Fruit fly (Drosophila melanogaster) whole organism, embryonic: Measurements from ENCODE around the gene CG15517.

Experiments
- Adf1 ChIP-seq: fragments of 200-800 bp; sonication (Bioruptor generic); IDR thresholded peaks from 2 replicates; pipeline ENCODE4 v1.3.6; 2022; ENCODE audit warnings: missing biosample characterization, missing genetic modification characterization
- Atf3 ChIP-seq: fragments of 200-800 bp; sonication (Bioruptor generic); optimal IDR thresholded peaks from 3 replicates; lab custom pipeline; 2016; ENCODE audit warnings: missing biosample characterization, missing genetic modification characterization
- Blimp-1 ChIP-seq: fragments of 200-800 bp; sonication (Bioruptor generic); optimal IDR thresholded peaks from 3 replicates; lab custom pipeline; 2018; ENCODE audit warnings: missing biosample characterization, missing genetic modification characterization, mild to moderate bottlenecking, moderate library complexity, missing genetic modification reagents
- C15 ChIP-seq: fragments of 200-800 bp; sonication (Bioruptor generic); IDR thresholded peaks from 3 replicates; pipeline ENCODE4 v1.3.6; 2022; ENCODE audit warnings: missing biosample characterization, missing genetic modification characterization
- CG11398 ChIP-seq: fragments of 200-800 bp; sonication (Bioruptor generic); optimal IDR thresholded peaks from 2 replicates; lab custom pipeline; 2016; ENCODE audit warnings: missing biosample characterization, missing genetic modification characterization
- CG14050 ChIP-seq: fragments of 200-800 bp; sonication (Bioruptor generic); IDR thresholded peaks from 3 replicates; pipeline ENCODE4 v1.3.6; 2022; ENCODE audit warnings: missing biosample characterization, missing genetic modification characterization
- CG14965 ChIP-seq: fragments of 200-800 bp; sonication (Bioruptor generic); optimal IDR thresholded peaks from 2 replicates; lab custom pipeline; 2016; ENCODE audit warnings: missing biosample characterization, missing genetic modification characterization, borderline replicate concordance
- CG16863 ChIP-seq: fragments of 200-800 bp; sonication (Bioruptor generic); optimal IDR thresholded peaks from 3 replicates; lab custom pipeline; 2016; ENCODE audit warnings: missing biosample characterization, missing genetic modification characterization
- CG17328 ChIP-seq: fragments of 200-800 bp; sonication (Bioruptor generic); IDR thresholded peaks from 2 replicates; pipeline ENCODE4 v1.3.6; 2022; ENCODE audit warnings: missing biosample characterization, missing genetic modification characterization
- CG18619 ChIP-seq: fragments of 200-800 bp; sonication (Bioruptor generic); optimal IDR thresholded peaks from 3 replicates; lab custom pipeline; 2017; ENCODE audit warnings: missing biosample characterization, mild to moderate bottlenecking, missing genetic modification characterization
- CG2712 ChIP-seq: fragments of 200-800 bp; optimal IDR thresholded peaks from 3 replicates; lab custom pipeline; 2019; ENCODE audit warnings: missing biosample characterization, mild to moderate bottlenecking, missing genetic modification characterization, moderate library complexity
- CG2889 ChIP-seq: fragments of 200-800 bp; sonication (Bioruptor generic); IDR thresholded peaks from 3 replicates; pipeline ENCODE4 v1.3.6; 2022; ENCODE audit warnings: missing biosample characterization, missing genetic modification characterization
- CG31388 ChIP-seq: fragments of 200-800 bp; sonication (Bioruptor generic); optimal IDR thresholded peaks from 2 replicates; lab custom pipeline; 2016; ENCODE audit warnings: missing biosample characterization, missing genetic modification characterization
- CG3726 ChIP-seq: fragments of 200-800 bp; sonication (Bioruptor generic); IDR thresholded peaks from 3 replicates; pipeline ENCODE4, ENCODE4 v1.3.6; 2022; ENCODE audit warnings: missing biosample characterization, missing genetic modification characterization
- CG4360 ChIP-seq: fragments of 200-800 bp; sonication (Bioruptor generic); IDR thresholded peaks from 2 replicates; pipeline ENCODE4 v1.3.6; 2022; ENCODE audit warnings: missing biosample characterization, missing genetic modification characterization
- CG6254 ChIP-seq: fragments of 200-800 bp; sonication (Bioruptor generic); optimal IDR thresholded peaks from 3 replicates; lab custom pipeline; 2017; ENCODE audit warnings: mild to moderate bottlenecking, missing biosample characterization, missing genetic modification reagents, missing genetic modification characterization
- CG6654 ChIP-seq: fragments of 200-800 bp; sonication (Bioruptor generic); optimal IDR thresholded peaks from 2 replicates; lab custom pipeline; 2017; ENCODE audit warnings: missing biosample characterization, mild to moderate bottlenecking, missing genetic modification characterization
- CG7357 ChIP-seq: fragments of 200-800 bp; sonication (Bioruptor generic); IDR thresholded peaks from 3 replicates; pipeline ENCODE4 v1.3.6; 2022; ENCODE audit warnings: missing biosample characterization, missing genetic modification characterization
- CG8089 ChIP-seq: fragments of 200-800 bp; sonication (Bioruptor generic); optimal IDR thresholded peaks from 3 replicates; lab custom pipeline; 2016; ENCODE audit warnings: missing biosample characterization, missing genetic modification characterization
- CG8281 ChIP-seq: fragments of 200-800 bp; sonication (Bioruptor generic); optimal IDR thresholded peaks from 2 replicates; lab custom pipeline; 2018; ENCODE audit warnings: missing biosample characterization, mild to moderate bottlenecking, missing genetic modification characterization, moderate library complexity
- CG8765 ChIP-seq: fragments of 200-800 bp; sonication (Bioruptor generic); IDR thresholded peaks from 2 replicates; pipeline ENCODE4 v1.3.6; 2022; ENCODE audit warnings: missing biosample characterization, missing genetic modification characterization
- CG9609 ChIP-seq: fragments of 200-800 bp; sonication (Bioruptor generic); optimal IDR thresholded peaks from 3 replicates; lab custom pipeline; 2016; ENCODE audit warnings: missing biosample characterization, missing genetic modification characterization
- CG9797 ChIP-seq: fragments of 200-800 bp; sonication (Bioruptor generic); optimal IDR thresholded peaks from 3 replicates; lab custom pipeline; 2018; ENCODE audit warnings: missing biosample characterization, mild to moderate bottlenecking, missing genetic modification characterization
- CG9932 ChIP-seq: fragments of 200-800 bp; sonication (Bioruptor generic); IDR thresholded peaks from 2 replicates; pipeline ENCODE4 v1.3.6; 2022; ENCODE audit warnings: missing biosample characterization, missing genetic modification characterization
- Deaf1 ChIP-seq: fragments of 200-800 bp; optimal IDR thresholded peaks from 3 replicates; lab custom pipeline; 2019; ENCODE audit warnings: missing biosample characterization, mild to moderate bottlenecking, missing genetic modification characterization, moderate library complexity
- Doc2 ChIP-seq: fragments of 200-800 bp; sonication (Bioruptor generic); IDR thresholded peaks from 2 replicates; pipeline ENCODE4 v1.3.6; 2022; ENCODE audit warnings: missing biosample characterization, missing genetic modification characterization
- E2f1 ChIP-seq: fragments of 200-800 bp; sonication (Bioruptor generic); IDR thresholded peaks from 2 replicates; pipeline ENCODE4 v1.3.6; 2022; ENCODE audit warnings: missing biosample characterization, missing genetic modification characterization
- Hr39 ChIP-seq: fragments of >200 bp; optimal IDR thresholded peaks from 2 replicates; lab custom pipeline; 2017
- Med ChIP-seq: fragments of 200-800 bp; sonication (Bioruptor generic); peaks from one replicate; lab custom pipeline; 2016; ENCODE audit warnings: missing biosample characterization, missing genetic modification characterization, mild to moderate bottlenecking, inconsistent platforms, moderate library complexity
- NC2β ChIP-seq: fragments of 200-800 bp; sonication (Bioruptor generic); optimal IDR thresholded peaks from 2 replicates; lab custom pipeline; 2016; ENCODE audit warnings: missing biosample characterization, missing genetic modification characterization
- Oli ChIP-seq: fragments of 200-800 bp; sonication (Bioruptor generic); optimal IDR thresholded peaks from 2 replicates; lab custom pipeline; 2018; ENCODE audit warnings: missing biosample characterization, mild to moderate bottlenecking, missing genetic modification characterization, moderate library complexity
- Sry-δ ChIP-seq: fragments of 200-800 bp; sonication (Bioruptor generic); optimal IDR thresholded peaks from 2 replicates; lab custom pipeline; 2016; ENCODE audit warnings: missing biosample characterization, missing genetic modification characterization
- Ssrp ChIP-seq: fragments of 200-800 bp; sonication (Bioruptor generic); optimal IDR thresholded peaks from 2 replicates; lab custom pipeline; 2018; ENCODE audit warnings: missing biosample characterization, mild to moderate bottlenecking, missing genetic modification characterization, moderate library complexity
- Stat92E ChIP-seq, 3 experiments: fragments of >200 bp in 2 of 3; fragments of 200-800 bp in 1 of 3; sonication (Bioruptor generic) in 1 of 3; optimal IDR thresholded peaks; 2 replicates each; lab custom pipeline; 2017 to 2019; ENCODE audit warnings: missing biosample characterization in 3 of 3, missing genetic modification characterization in 3 of 3, mild to moderate bottlenecking in 1 of 3, moderate library complexity in 1 of 3
- ab ChIP-seq: fragments of 200-800 bp; sonication (Bioruptor generic); optimal IDR thresholded peaks from 2 replicates; lab custom pipeline; 2016; ENCODE audit warnings: missing biosample characterization, missing genetic modification characterization
- cg ChIP-seq: fragments of 200-800 bp; sonication (Bioruptor generic); optimal IDR thresholded peaks from 3 replicates; lab custom pipeline; 2019; ENCODE audit warnings: missing biosample characterization, mild to moderate bottlenecking, missing genetic modification characterization, moderate library complexity
- gt ChIP-seq: fragments of 200-800 bp; sonication (Bioruptor generic); IDR thresholded peaks from 2 replicates; pipeline ENCODE4 v1.3.6; 2022; ENCODE audit warnings: missing biosample characterization, missing genetic modification characterization
- inv ChIP-seq: fragments of 200-800 bp; sonication (Bioruptor generic); IDR thresholded peaks from 2 replicates; pipeline ENCODE4 v1.3.6; 2022; ENCODE audit warnings: missing biosample characterization, missing genetic modification characterization; ENCODE audit not compliant: partially characterized antibody
- jing ChIP-seq: fragments of 200-800 bp; sonication (Bioruptor generic); optimal IDR thresholded peaks from 2 replicates; lab custom pipeline; 2018; ENCODE audit warnings: missing biosample characterization, mild to moderate bottlenecking, missing genetic modification characterization
- kay ChIP-seq: fragments of 200-800 bp; sonication (Bioruptor generic); optimal IDR thresholded peaks from 2 replicates; lab custom pipeline; 2016; ENCODE audit warnings: missing biosample characterization, missing genetic modification characterization
- kni ChIP-seq: fragments of 200-800 bp; sonication (Bioruptor generic); optimal IDR thresholded peaks from 3 replicates; lab custom pipeline; 2017; ENCODE audit warnings: mild to moderate bottlenecking, missing biosample characterization, missing genetic modification reagents, missing genetic modification characterization
- org-1 ChIP-seq: fragments of 200-800 bp; sonication (Bioruptor generic); optimal IDR thresholded peaks from 2 replicates; lab custom pipeline; 2017; ENCODE audit warnings: missing biosample characterization, missing genetic modification characterization
- p53 ChIP-seq: fragments of 200-800 bp; sonication (Bioruptor generic); optimal IDR thresholded peaks from 2 replicates; lab custom pipeline; 2016; ENCODE audit warnings: missing biosample characterization, missing genetic modification characterization
- pan ChIP-seq, 4 experiments: fragments of >200 bp in 3 of 4; fragments of 200-800 bp in 1 of 4; sonication (Bioruptor generic) in 1 of 4; optimal IDR thresholded peaks in 3 of 4; IDR thresholded peaks in 1 of 4; 2 replicates each; pipeline versions ENCODE4 v1.3.6 to Lab custom; 2017 to 2022; ENCODE audit warnings: missing biosample characterization in 2 of 4, missing genetic modification characterization in 2 of 4, mixed read lengths in 1 of 4
- ro ChIP-seq: fragments of 200-800 bp; sonication (Bioruptor generic); IDR thresholded peaks from 2 replicates; pipeline ENCODE4 v1.3.6; 2022; ENCODE audit warnings: missing biosample characterization, missing genetic modification characterization
- schlank ChIP-seq: fragments of 200-800 bp; sonication (Bioruptor generic); optimal IDR thresholded peaks from 2 replicates; lab custom pipeline; 2018; ENCODE audit warnings: missing biosample characterization, mild to moderate bottlenecking, missing genetic modification characterization
- scrt ChIP-seq: fragments of 200-800 bp; sonication (Bioruptor generic); optimal IDR thresholded peaks from 2 replicates; lab custom pipeline; 2018; ENCODE audit warnings: missing biosample characterization, mild to moderate bottlenecking, missing genetic modification characterization, moderate library complexity
- sim ChIP-seq: fragments of 200-800 bp; sonication (Bioruptor generic); IDR thresholded peaks from 2 replicates; pipeline ENCODE4 v1.3.6; 2022; ENCODE audit warnings: missing biosample characterization, missing genetic modification characterization
- stc ChIP-seq: fragments of 200-800 bp; sonication (Bioruptor generic); IDR thresholded peaks from 2 replicates; pipeline ENCODE4 v1.3.6; 2022; ENCODE audit warnings: missing biosample characterization, missing genetic modification characterization
- trh ChIP-seq: fragments of 200-800 bp; sonication (Bioruptor generic); optimal IDR thresholded peaks from 2 replicates; lab custom pipeline; 2016; ENCODE audit warnings: missing biosample characterization, missing genetic modification characterization
- vvl ChIP-seq: fragments of 200-800 bp; sonication (Bioruptor generic); IDR thresholded peaks from 2 replicates; pipeline ENCODE4 v1.3.6; 2022; ENCODE audit warnings: missing biosample characterization, missing genetic modification characterization

CG15517 gene

DNA sequence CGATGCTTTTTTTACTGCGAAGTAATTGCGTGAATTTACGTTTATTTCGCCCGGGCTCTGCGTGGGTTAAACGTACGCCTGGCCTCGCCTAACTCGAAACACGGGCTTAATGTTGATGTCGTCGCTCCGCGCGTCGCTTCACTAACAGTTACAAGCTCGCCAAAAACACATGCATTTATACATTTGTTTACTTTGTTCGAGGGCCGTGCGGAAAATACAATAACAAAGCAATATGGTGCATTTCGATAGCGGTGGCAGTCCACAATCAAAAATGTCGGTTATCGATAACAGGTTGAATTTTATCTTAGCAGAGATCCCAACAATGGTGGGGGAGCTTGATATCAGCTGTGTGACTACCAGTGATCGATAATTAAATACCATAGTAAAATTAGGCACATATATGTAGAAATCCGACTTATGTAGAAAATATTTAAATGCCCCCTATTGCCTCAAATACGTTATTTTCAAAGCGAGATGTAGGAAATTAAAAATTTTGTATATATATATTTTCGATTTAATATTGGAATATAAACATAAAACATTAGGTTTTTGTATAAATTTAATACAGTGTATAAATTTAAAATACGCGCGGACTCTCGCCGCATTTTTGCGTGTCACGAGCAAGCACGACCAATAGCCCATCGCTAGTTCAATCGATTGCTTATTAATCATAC lies 34.8 kb downstream of the CG15517 start, which contains the start of gene Zip99C (continued):
- TF ChIP-seq Deaf1 (tag; lab: Kevin White, UChicago) (no peak), CG9609 (no peak), CG14965 (GFP tag; lab: Kevin White, UChicago) (no peak), CG17328 (GFP tag; lab: Robert Waterston, UW) (no peak), inv (GFP tag; lab: Robert Waterston, UW) (peak; percentile 91), CG14050 (GFP tag; lab: Robert Waterston, UW) (no peak), kay (GFP tag; lab: Kevin White, UChicago) (peak; percentile 99), sim (GFP tag; lab: Robert Waterston, UW) (no peak), jing (GFP tag; lab: Kevin White, UChicago) (no peak), org-1 (GFP tag; lab: Kevin White, UChicago) (no peak), CG2712 (peak; percentile 58), CG6654 (GFP tag; lab: Kevin White, UChicago) (no peak), kni (GFP tag; lab: Kevin White, UChicago) (no peak), Atf3 (GFP tag; lab: Kevin White, UChicago) (no peak), Blimp-1 (GFP tag; lab: Kevin White, UChicago) (no peak), cg (GFP tag; lab: Kevin White, UChicago) (no peak), CG8089 (GFP tag; lab: Kevin White, UChicago) (no peak), scrt (no peak), CG31388 (GFP tag; lab: Kevin White, UChicago) (no peak), CG4360 (GFP tag; lab: Robert Waterston, UW) (peak; percentile 58), Adf1 (no peak), C15 (no peak), Sry-δ (GFP tag; lab: Kevin White, UChicago) (peak; percentile 93), CG3726 (GFP tag; lab: Robert Waterston, UW) (no peak), CG11398 (GFP tag; lab: Kevin White, UChicago) (no peak), NC2β (GFP tag; lab: Kevin White, UChicago) (peak; percentile 33), Doc2 (no peak), p53 (GFP tag; lab: Kevin White, UChicago) (no peak), stc (no peak), CG9797 (GFP tag; lab: Kevin White, UChicago) (peak; percentile 59), CG8281 (no peak), ab (GFP tag; lab: Kevin White, UChicago) (no peak), E2f1 (GFP tag; lab: Robert Waterston, UW) (no peak), CG8765 (GFP tag; lab: Robert Waterston, UW) (no peak), ro (GFP tag; lab: Robert Waterston, UW) (no peak), trh (GFP tag; lab: Kevin White, UChicago) (no peak), CG7357 (GFP tag; lab: Robert Waterston, UW) (no peak), Ssrp (peak; percentile 8), schlank (tag; lab: Kevin White, UChicago) (no peak), pan (optimal IDR thresholded peaks at IDR 0.05; lab: Kevin White, UChicago) (no peak), pan (GFP tag; optimal IDR thresholded peaks at IDR 0.05 in 1 of 2, IDR thresholded peaks at IDR 0.05 in 1 of 2) (no peak), Oli (tag; lab: Kevin White, UChicago) (no peak), CG18619 (peak; percentile 16), gt (no peak), Hr39 (lab: Kevin White, UChicago) (no peak), CG16863 (GFP tag; lab: Kevin White, UChicago) (no peak), CG2889 (GFP tag; lab: Robert Waterston, UW) (no peak), CG6254 (GFP tag; lab: Kevin White, UChicago) (no peak), Med (peak; percentile 86), CG9932 (GFP tag; lab: Robert Waterston, UW) (peak; percentile 83), vvl (GFP tag; lab: Robert Waterston, UW) (peak; percentile 23; the same call in 1 of the 2 replicates), Stat92E (GFP tag; optimal IDR thresholded peaks at IDR 0.05; lab: Kevin White, UChicago) (peak in 1 of 3 experiments; percentile 80)
